ENCODE assay signal across 6 fruit fly cellular contexts in genomic region chr2L:12010877-12011666, dm6.
TF ChIP-seq lines count a peak whose summit lies in the region.

No protein-coding gene starts in this region.

- peak; percentile 41 for TF ChIP-seq CTCF in whole organism, embryonic (GFP tag; optimal IDR thresholded peaks at IDR 0.05; lab: Kevin White, UChicago)

TF ChIP-seq in whole organism, 6 proteins besides CTCF, POLR2A, EP300 and RAD21:
- no peak for TF ChIP-seq EcR (GFP tag; optimal IDR thresholded peaks at IDR 0.05; lab: Kevin White, UChicago)
- peak; percentile 65 for TF ChIP-seq Dll (optimal IDR thresholded peaks at IDR 0.05; lab: Kevin White, UChicago)
- no peak for TF ChIP-seq usp (GFP tag; optimal IDR thresholded peaks at IDR 0.05; lab: Kevin White, UChicago)
- TF ChIP-seq pan (optimal IDR thresholded peaks at IDR 0.05; lab: Kevin White, UChicago) = no peak
- no peak for TF ChIP-seq psq (optimal IDR thresholded peaks at IDR 0.05; lab: Kevin White, UChicago)
- peak; percentile 79 for TF ChIP-seq CG8478 (optimal IDR thresholded peaks at IDR 0.05; lab: Kevin White, UChicago)

TF ChIP-seq in whole organism, adult, 20 proteins besides CTCF, POLR2A, EP300 and RAD21 (continues in another document):
- peak; percentile 81 for TF ChIP-seq bab1 (GFP tag; optimal IDR thresholded peaks at IDR 0.05; lab: Kevin White, UChicago)
- peak; percentile 93 for TF ChIP-seq CG7101 (tag; optimal IDR thresholded peaks at IDR 0.05; lab: Kevin White, UChicago)
- TF ChIP-seq CG14711 (tag; optimal IDR thresholded peaks at IDR 0.05; lab: Kevin White, UChicago) = peak; percentile 81
- TF ChIP-seq Mnt (GFP tag; optimal IDR thresholded peaks at IDR 0.05; lab: Kevin White, UChicago) = peak; percentile 66
- peak; percentile 55 for TF ChIP-seq ovo (GFP tag; optimal IDR thresholded peaks at IDR 0.05; lab: Kevin White, UChicago)
- TF ChIP-seq cnc (optimal IDR thresholded peaks at IDR 0.05; lab: Kevin White, UChicago) = peak; percentile 81 to 82
- peak; percentile 33 for TF ChIP-seq cic (GFP tag; optimal IDR thresholded peaks at IDR 0.05; lab: Kevin White, UChicago)
- TF ChIP-seq Crg-1 (GFP tag; optimal IDR thresholded peaks at IDR 0.05; lab: Kevin White, UChicago) = peak; percentile 71
- TF ChIP-seq Clk (GFP tag; optimal IDR thresholded peaks at IDR 0.05; lab: Kevin White, UChicago) = peak; percentile 87
- peak; percentile 82 for TF ChIP-seq CG1620 (GFP tag; optimal IDR thresholded peaks at IDR 0.05; lab: Kevin White, UChicago)
- TF ChIP-seq CG7045 (GFP tag; optimal IDR thresholded peaks at IDR 0.05; lab: Kevin White, UChicago) = peak; percentile 89
- peak; percentile 93 for TF ChIP-seq CG5204 (GFP tag; optimal IDR thresholded peaks at IDR 0.05; lab: Kevin White, UChicago)
- peak; percentile 83 for TF ChIP-seq pad (GFP tag; optimal IDR thresholded peaks at IDR 0.05; lab: Kevin White, UChicago)
- TF ChIP-seq CG33017 (tag; optimal IDR thresholded peaks at IDR 0.05; lab: Kevin White, UChicago) = peak; percentile 94
- TF ChIP-seq CG11617 (GFP tag; optimal IDR thresholded peaks at IDR 0.05; lab: Kevin White, UChicago) = peak; percentile 88
- TF ChIP-seq tj (GFP tag; optimal IDR thresholded peaks at IDR 0.05; lab: Kevin White, UChicago) = peak; percentile 62
- TF ChIP-seq toe (GFP tag; optimal IDR thresholded peaks at IDR 0.05; lab: Kevin White, UChicago) = peak; percentile 88

TF ChIP-seq in whole organism, embryonic, 481 proteins besides CTCF, POLR2A, EP300 and RAD21 (continues in another document):
- TF ChIP-seq CG1024 (GFP tag; IDR thresholded peaks at IDR 0.05; lab: Robert Waterston, UW) (no peak), Eip74EF (GFP tag; optimal IDR thresholded peaks at IDR 0.05; lab: Kevin White, UChicago) (peak in 1 of 2 experiments; percentile 26), Asciz (GFP tag; optimal IDR thresholded peaks at IDR 0.05; lab: Kevin White, UChicago) (peak; percentile 84), CHES-1-like (GFP tag; optimal IDR thresholded peaks at IDR 0.05; lab: Kevin White, UChicago) (peak; percentile 33), ro (GFP tag; IDR thresholded peaks at IDR 0.05; lab: Robert Waterston, UW) (no peak), cad (GFP tag; optimal IDR thresholded peaks at IDR 0.05; lab: Kevin White, UChicago) (no peak), Pdp1 (GFP tag; optimal IDR thresholded peaks at IDR 0.05; lab: Kevin White, UChicago) (peak; percentile 48 to 77), CG12219 (GFP tag; optimal IDR thresholded peaks at IDR 0.05; lab: Kevin White, UChicago) (peak; percentile 91), B-H1 (GFP tag; IDR thresholded peaks at IDR 0.05; lab: Robert Waterston, UW) (no peak), fu2 (GFP tag; optimal IDR thresholded peaks at IDR 0.05; lab: Kevin White, UChicago) (peak; percentile 75), CG6689 (GFP tag; IDR thresholded peaks at IDR 0.05; lab: Robert Waterston, UW) (no peak), CG4854 (GFP tag; optimal IDR thresholded peaks at IDR 0.05; lab: Kevin White, UChicago) (peak; percentile 51), onecut (GFP tag; IDR thresholded peaks at IDR 0.05; lab: Robert Waterston, UW) (peak; percentile 85), run (tag; optimal IDR thresholded peaks at IDR 0.05; lab: Kevin White, UChicago) (peak; percentile 27), CG12155 (GFP tag; optimal IDR thresholded peaks at IDR 0.05; lab: Kevin White, UChicago) (peak; percentile 85), grn (GFP tag; optimal IDR thresholded peaks at IDR 0.05; lab: Kevin White, UChicago) (no peak), CG6654 (GFP tag; optimal IDR thresholded peaks at IDR 0.05; lab: Kevin White, UChicago) (peak; percentile 70), CG4328 (GFP tag; optimal IDR thresholded peaks at IDR 0.05; lab: Kevin White, UChicago) (peak; percentile 94)

TF ChIP-seq in whole organism, prepupa, 60 proteins besides CTCF, POLR2A, EP300 and RAD21 (continues in another document):
- peak; percentile 71 for TF ChIP-seq Ets21C (GFP tag; optimal IDR thresholded peaks at IDR 0.05; lab: Kevin White, UChicago)
- peak; percentile 87 for TF ChIP-seq CG6792 (GFP tag; optimal IDR thresholded peaks at IDR 0.05; lab: Kevin White, UChicago)
- TF ChIP-seq OdsH (GFP tag; optimal IDR thresholded peaks at IDR 0.05; lab: Kevin White, UChicago) = peak; percentile 91
- TF ChIP-seq Met (GFP tag; optimal IDR thresholded peaks at IDR 0.05; lab: Kevin White, UChicago) = peak; percentile 91
- peak; percentile 96 for TF ChIP-seq CG6808 (GFP tag; optimal IDR thresholded peaks at IDR 0.05; lab: Kevin White, UChicago)
- peak; percentile 87 for TF ChIP-seq CG11762 (GFP tag; optimal IDR thresholded peaks at IDR 0.05; lab: Kevin White, UChicago; ENCODE audit: insufficient read depth)
- peak; percentile 93 for TF ChIP-seq CG10669 (GFP tag; optimal IDR thresholded peaks at IDR 0.05; lab: Kevin White, UChicago)
- TF ChIP-seq CG31627 (GFP tag; optimal IDR thresholded peaks at IDR 0.05; lab: Kevin White, UChicago) = peak; percentile 88
- peak; percentile 55 to 89 for TF ChIP-seq salr (GFP tag; optimal IDR thresholded peaks at IDR 0.05; lab: Kevin White, UChicago)
- no peak for TF ChIP-seq dsx (GFP tag; optimal IDR thresholded peaks at IDR 0.05; lab: Kevin White, UChicago; ENCODE audit: poor library complexity, severe bottlenecking)
- peak; percentile 93 for TF ChIP-seq esn (GFP tag; optimal IDR thresholded peaks at IDR 0.05; lab: Kevin White, UChicago)
- TF ChIP-seq Eip93F (GFP tag; optimal IDR thresholded peaks at IDR 0.05; lab: Kevin White, UChicago) = no peak
- TF ChIP-seq Hr4 (GFP tag; optimal IDR thresholded peaks at IDR 0.05; lab: Kevin White, UChicago) = peak; percentile 93
- peak; percentile 84 for TF ChIP-seq Eip75B (GFP tag; optimal IDR thresholded peaks at IDR 0.05; lab: Kevin White, UChicago)
- TF ChIP-seq ss (GFP tag; optimal IDR thresholded peaks at IDR 0.05; lab: Kevin White, UChicago) = peak; percentile 88 to 94
- TF ChIP-seq fkh (GFP tag; optimal IDR thresholded peaks at IDR 0.05; lab: Kevin White, UChicago) = peak; percentile 6
- TF ChIP-seq topi (GFP tag; optimal IDR thresholded peaks at IDR 0.05; lab: Kevin White, UChicago) = peak; percentile 92
- TF ChIP-seq Eip78C (GFP tag; lab: Kevin White, UChicago) = peak; percentile 97

TF ChIP-seq in whole organism, pupa, 21 proteins besides CTCF, POLR2A, EP300 and RAD21 (continues in another document):
- TF ChIP-seq CG9948 (tag; optimal IDR thresholded peaks at IDR 0.05; lab: Kevin White, UChicago) (peak; percentile 92), gl (tag; optimal IDR thresholded peaks at IDR 0.05; lab: Kevin White, UChicago) (peak; percentile 82), CG13204 (GFP tag; optimal IDR thresholded peaks at IDR 0.05; lab: Kevin White, UChicago) (peak; percentile 71), CG8301 (tag; optimal IDR thresholded peaks at IDR 0.05; lab: Kevin White, UChicago) (peak; percentile 93), rn (GFP tag; IDR thresholded peaks at IDR 0.05; lab: Robert Waterston, UW) (no peak), CG10348 (GFP tag; IDR thresholded peaks at IDR 0.05; lab: Robert Waterston, UW) (no peak), Pif1B (GFP tag; optimal IDR thresholded peaks at IDR 0.05; lab: Kevin White, UChicago) (peak; percentile 81), Snoo (tag; optimal IDR thresholded peaks at IDR 0.05; lab: Kevin White, UChicago) (peak; percentile 93), CG32121 (GFP tag; IDR thresholded peaks at IDR 0.05; lab: Robert Waterston, UW) (no peak), fd96Ca (GFP tag; IDR thresholded peaks at IDR 0.05; lab: Robert Waterston, UW) (no peak), CG34367 (tag; optimal IDR thresholded peaks at IDR 0.05; lab: Kevin White, UChicago) (peak; percentile 90), CG15710 (tag; optimal IDR thresholded peaks at IDR 0.05; lab: Kevin White, UChicago) (peak; percentile 93), Pif1A (GFP tag; optimal IDR thresholded peaks at IDR 0.05; lab: Kevin White, UChicago) (peak; percentile 90), CG17806 (tag; optimal IDR thresholded peaks at IDR 0.05; lab: Kevin White, UChicago) (peak; percentile 90), CG12605 (GFP tag; IDR thresholded peaks at IDR 0.05; lab: Robert Waterston, UW) (no peak), D1 (tag; optimal IDR thresholded peaks at IDR 0.05; lab: Kevin White, UChicago) (no peak), Ets98B (GFP tag; IDR thresholded peaks at IDR 0.05; lab: Robert Waterston, UW) (no peak), EcR (GFP tag; optimal IDR thresholded peaks at IDR 0.05; lab: Kevin White, UChicago) (no peak), CG8159 (tag; optimal IDR thresholded peaks at IDR 0.05; lab: Kevin White, UChicago) (peak; percentile 96), CG4496 (GFP tag; IDR thresholded peaks at IDR 0.05; lab: Robert Waterston, UW) (no peak)

TF ChIP-seq in whole organism, wandering third instar larva, 38 proteins besides CTCF, POLR2A, EP300 and RAD21 (continues in another document):
- TF ChIP-seq CG9705 (GFP tag; optimal IDR thresholded peaks at IDR 0.05; lab: Kevin White, UChicago) (peak; percentile 95), dsf (GFP tag; optimal IDR thresholded peaks at IDR 0.05; lab: Kevin White, UChicago; ENCODE audit: borderline replicate concordance) (peak; percentile 4), pan (optimal IDR thresholded peaks at IDR 0.05; lab: Kevin White, UChicago) (no peak), Sp1 (GFP tag; optimal IDR thresholded peaks at IDR 0.05; lab: Kevin White, UChicago) (peak; percentile 96), jim (GFP tag; optimal IDR thresholded peaks at IDR 0.05; lab: Kevin White, UChicago) (no peak), Myc (optimal IDR thresholded peaks at IDR 0.05; lab: Kevin White, UChicago) (no peak), lola (GFP tag; optimal IDR thresholded peaks at IDR 0.05; lab: Kevin White, UChicago) (no peak), sage (GFP tag; optimal IDR thresholded peaks at IDR 0.05; lab: Kevin White, UChicago) (peak; percentile 84), HLH106 (tag; optimal IDR thresholded peaks at IDR 0.05; lab: Kevin White, UChicago) (peak; percentile 97), Jra (GFP tag; optimal IDR thresholded peaks at IDR 0.05; lab: Kevin White, UChicago) (peak; percentile 77), GATAd (GFP tag; optimal IDR thresholded peaks at IDR 0.05; lab: Kevin White, UChicago) (no peak), brk (GFP tag; optimal IDR thresholded peaks at IDR 0.05; lab: Kevin White, UChicago) (no peak), usp (GFP tag; optimal IDR thresholded peaks at IDR 0.05; lab: Kevin White, UChicago) (no peak), h (GFP tag; optimal IDR thresholded peaks at IDR 0.05; lab: Kevin White, UChicago) (peak; percentile 92), Mio (GFP tag; optimal IDR thresholded peaks at IDR 0.05; lab: Kevin White, UChicago) (peak; percentile 32), CG32264 (GFP tag; optimal IDR thresholded peaks at IDR 0.05; lab: Kevin White, UChicago) (peak; percentile 56), Rel (GFP tag; optimal IDR thresholded peaks at IDR 0.05; lab: Kevin White, UChicago) (no peak), Rel (tag; optimal IDR thresholded peaks at IDR 0.05; lab: Kevin White, UChicago) (peak; percentile 69), rgr (GFP tag; optimal IDR thresholded peaks at IDR 0.05; lab: Kevin White, UChicago) (peak; percentile 86), tai (GFP tag; optimal IDR thresholded peaks at IDR 0.05; lab: Kevin White, UChicago) (no peak), psq (GFP tag; optimal IDR thresholded peaks at IDR 0.05; lab: Kevin White, UChicago) (peak; percentile 76), foxo (GFP tag; optimal IDR thresholded peaks at IDR 0.05; lab: Kevin White, UChicago) (peak in 1 of 2 experiments; percentile 92)
